Worm (Caenorhabditis elegans) whole organism, mixed stage, embryonic: Measurements from ENCODE around the gene cdk-5.

ENCODE experiments used
- ceh-43 ChIP-seq: fragments of 200-800 bp; sonication (Bioruptor generic); optimal IDR thresholded peaks from 2 replicates; lab custom pipeline; 2018; ENCODE audit warnings: mild to moderate bottlenecking, missing genetic modification characterization, moderate library complexity, missing compliant biosample characterization
- ces-1 ChIP-seq: fragments of 150-350 bp; optimal IDR thresholded peaks from 2 replicates; lab custom pipeline; 2014; ENCODE audit warnings: missing biosample characterization, missing genetic modification reagents, missing genetic modification characterization
- cnd-1 ChIP-seq: fragments of 200-800 bp; sonication (Bioruptor generic); optimal IDR thresholded peaks from 2 replicates; lab custom pipeline; 2018; ENCODE audit warnings: mild to moderate bottlenecking, missing genetic modification characterization, missing compliant biosample characterization
- lin-13 ChIP-seq: fragments of 150-350 bp; optimal IDR thresholded peaks from 2 replicates; lab custom pipeline; 2014; ENCODE audit warnings: missing biosample characterization, missing genetic modification characterization
- lsy-2 ChIP-seq: fragments of 150-350 bp; optimal IDR thresholded peaks from 2 replicates; lab custom pipeline; 2014; ENCODE audit warnings: missing biosample characterization, missing genetic modification characterization
- nhr-28 ChIP-seq: fragments of 150-350 bp; optimal IDR thresholded peaks from 2 replicates; lab custom pipeline; 2014; ENCODE audit warnings: missing biosample characterization, missing genetic modification characterization
- pha-4 ChIP-seq: fragments of 150-350 bp; optimal IDR thresholded peaks from 2 replicates; lab custom pipeline; 2018; ENCODE audit warnings: missing biosample characterization, missing genetic modification reagents, missing genetic modification characterization
- snpc-4 ChIP-seq: fragments of 150-350 bp; optimal IDR thresholded peaks from 2 replicates; lab custom pipeline; 2014; ENCODE audit warnings: missing biosample characterization, missing genetic modification characterization

DNA sequence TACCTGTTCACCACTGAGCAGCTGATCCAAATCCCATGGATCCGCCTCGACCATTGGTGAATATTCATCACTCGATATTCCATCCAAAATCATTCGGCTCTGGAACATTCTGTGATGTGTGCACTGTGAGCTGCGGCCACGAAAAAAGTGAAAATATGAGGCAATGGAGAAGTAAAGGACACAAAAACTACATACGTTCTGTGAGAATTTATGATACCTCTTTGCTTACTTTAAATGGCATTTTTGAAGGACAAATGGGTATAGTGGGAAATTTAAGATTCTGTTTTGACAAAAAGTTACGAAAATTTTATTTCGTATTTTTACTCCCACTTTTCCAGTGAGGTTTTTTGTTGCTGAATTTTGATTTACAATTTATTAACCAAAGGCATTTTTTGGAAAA, 26.2 kb upstream of the cdk-5 start, which contains the start of gene twk-40:
- no peak for TF ChIP-seq lsy-2 (tag; lab: Kevin White, UChicago)
- TF ChIP-seq snpc-4 (tag; lab: Kevin White, UChicago), result no peak
- TF ChIP-seq ceh-43 (GFP tag; lab: Kevin White, UChicago), result no peak
- no peak for TF ChIP-seq lin-13 (tag; lab: Kevin White, UChicago)
- TF ChIP-seq nhr-28, result no peak
- no peak for TF ChIP-seq pha-4 (tag; lab: Kevin White, UChicago)
- no peak for TF ChIP-seq cnd-1
- no peak for TF ChIP-seq ces-1 (GFP tag; lab: Kevin White, UChicago)
